Fruit fly (Drosophila melanogaster): Measurements from ENCODE around the gene DNAlig3.

Gene DNAlig3

dm6 chr3R:12401672-12402296 is at the start of gene DNAlig3:
DNAlig3 (minus strand) TSS chr3R:12401839.
- TF ChIP-seq EcR (GFP tag; optimal IDR thresholded peaks at IDR 0.05) (no peak), psq (optimal IDR thresholded peaks at IDR 0.05) (no peak), pan (optimal IDR thresholded peaks at IDR 0.05) (no peak), CG8478 (optimal IDR thresholded peaks at IDR 0.05) (no peak), Dll (optimal IDR thresholded peaks at IDR 0.05) (no peak), usp (GFP tag; optimal IDR thresholded peaks at IDR 0.05) (no peak)

DNA sequence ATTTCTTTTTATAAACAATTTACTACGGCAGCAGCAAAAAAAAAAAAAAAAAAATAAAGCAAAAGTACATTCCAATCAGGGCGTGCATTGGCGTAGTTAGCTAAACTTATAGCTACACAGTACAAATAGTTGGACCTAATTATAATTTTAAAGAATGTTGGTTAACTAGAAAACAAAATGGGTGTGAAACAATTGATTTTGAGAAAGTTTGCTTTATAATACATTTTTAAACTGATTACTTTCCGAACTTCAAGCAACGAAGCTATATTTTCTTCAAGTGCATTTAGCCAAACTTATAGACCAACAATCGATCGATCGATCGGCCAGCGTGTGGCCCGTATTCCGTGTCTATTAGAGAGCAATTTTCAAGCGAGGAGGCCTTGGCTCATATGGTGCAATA is 49.7 kb upstream of the DNAlig3 start:
- TF ChIP-seq pan (optimal IDR thresholded peaks at IDR 0.05) (no peak), CG8478 (optimal IDR thresholded peaks at IDR 0.05) (no peak), EcR (GFP tag; optimal IDR thresholded peaks at IDR 0.05) (no peak), usp (GFP tag; optimal IDR thresholded peaks at IDR 0.05) (no peak), psq (optimal IDR thresholded peaks at IDR 0.05) (no peak), Dll (optimal IDR thresholded peaks at IDR 0.05) (no peak)

dm6 chr3R:12450713-12451259 is 49.1 kb upstream of the DNAlig3 start:
- TF ChIP-seq psq (optimal IDR thresholded peaks at IDR 0.05) (no peak), pan (optimal IDR thresholded peaks at IDR 0.05) (no peak), usp (GFP tag; optimal IDR thresholded peaks at IDR 0.05) (no peak), CG8478 (optimal IDR thresholded peaks at IDR 0.05) (no peak), Dll (optimal IDR thresholded peaks at IDR 0.05) (no peak), EcR (GFP tag; optimal IDR thresholded peaks at IDR 0.05) (no peak)

DNA sequence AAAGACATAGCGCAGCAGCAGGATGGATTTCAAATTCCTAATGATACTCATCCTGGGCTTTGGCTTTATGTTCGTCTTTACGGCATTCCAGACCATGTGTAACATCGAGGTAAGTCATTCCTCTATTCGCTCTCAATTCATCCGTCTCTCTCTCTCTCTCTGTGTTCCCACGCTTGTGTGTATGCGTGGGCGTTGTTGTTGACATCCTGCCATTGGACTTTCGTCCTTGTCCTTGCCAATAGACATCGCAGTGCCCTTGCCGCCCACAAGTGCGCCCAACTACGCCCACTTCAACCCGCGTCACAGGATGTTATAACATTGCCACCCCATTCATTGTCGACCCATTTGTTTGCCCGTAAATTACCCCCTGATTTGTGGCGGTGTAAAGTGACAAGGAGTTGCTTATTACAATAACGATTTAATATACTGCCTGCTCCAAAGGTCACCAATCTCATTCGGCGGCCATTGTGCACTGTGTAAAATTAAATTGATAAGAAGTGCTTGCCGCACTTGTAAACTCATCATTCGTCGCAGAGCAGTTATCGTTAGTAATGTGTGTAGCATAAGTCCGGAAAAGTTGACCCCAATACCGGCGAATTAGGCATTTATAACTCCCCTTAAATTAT is 48.1 kb upstream of the DNAlig3 start:
- TF ChIP-seq pan (optimal IDR thresholded peaks at IDR 0.05) (no peak), EcR (GFP tag; optimal IDR thresholded peaks at IDR 0.05) (no peak), usp (GFP tag; optimal IDR thresholded peaks at IDR 0.05) (no peak), psq (optimal IDR thresholded peaks at IDR 0.05) (no peak), CG8478 (optimal IDR thresholded peaks at IDR 0.05) (no peak), Dll (optimal IDR thresholded peaks at IDR 0.05) (no peak)

DNA sequence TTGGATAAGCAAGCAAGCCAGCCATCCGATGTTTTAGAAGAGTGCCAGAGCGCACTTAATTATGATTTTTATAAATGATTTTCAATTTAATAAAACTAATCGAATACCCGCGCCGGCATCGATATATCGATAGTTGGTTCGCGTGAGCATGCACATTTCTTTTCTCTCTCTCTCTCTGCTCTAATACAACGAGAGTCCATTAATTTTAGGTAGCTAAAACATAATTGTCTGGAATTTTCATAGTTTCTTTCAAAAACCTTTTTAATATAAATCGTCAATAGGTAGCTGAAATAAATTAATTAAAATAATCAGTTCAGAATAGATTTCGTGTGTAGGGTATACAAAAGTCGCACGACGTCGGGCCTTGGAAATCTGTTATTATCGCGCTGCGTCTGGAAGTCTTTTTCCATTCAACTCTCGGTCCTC is 47.3 kb upstream of the DNAlig3 start, which contains the start of gene CG18549:
Gene CG18549 (plus strand): TSS at position 408 of the 426 bp plus-strand sequence.
- TF ChIP-seq CG8478 (optimal IDR thresholded peaks at IDR 0.05) (no peak), psq (optimal IDR thresholded peaks at IDR 0.05) (no peak), EcR (GFP tag; optimal IDR thresholded peaks at IDR 0.05) (no peak), Dll (optimal IDR thresholded peaks at IDR 0.05) (no peak), usp (GFP tag; optimal IDR thresholded peaks at IDR 0.05) (no peak), pan (optimal IDR thresholded peaks at IDR 0.05) (no peak)

DNA sequence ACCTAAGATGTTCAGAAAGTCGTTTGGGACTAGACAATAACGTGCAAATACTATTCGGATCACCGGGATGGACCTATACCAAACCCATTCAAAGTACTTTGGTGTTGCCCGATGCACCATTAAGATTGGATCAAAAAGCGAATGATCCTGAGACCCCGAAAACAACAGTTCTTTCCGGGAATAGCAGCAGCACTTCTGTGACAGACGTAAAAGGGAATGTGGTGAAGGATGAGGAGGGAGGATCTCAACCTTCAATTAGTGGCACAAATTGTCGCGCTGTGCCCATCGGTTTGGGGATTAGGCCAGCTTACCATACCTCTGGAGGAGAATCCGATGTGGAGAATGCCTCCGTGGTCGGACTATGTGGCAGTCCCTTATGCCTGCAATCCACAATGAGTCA is 46.7 kb upstream of the DNAlig3 start:
- TF ChIP-seq Dll (optimal IDR thresholded peaks at IDR 0.05), result no peak
- no peak for TF ChIP-seq EcR (GFP tag; optimal IDR thresholded peaks at IDR 0.05)
- TF ChIP-seq pan (optimal IDR thresholded peaks at IDR 0.05), result no peak
- no peak for TF ChIP-seq CG8478 (optimal IDR thresholded peaks at IDR 0.05)
- TF ChIP-seq usp (GFP tag; optimal IDR thresholded peaks at IDR 0.05), result no peak
- no peak for TF ChIP-seq psq (optimal IDR thresholded peaks at IDR 0.05)

DNA sequence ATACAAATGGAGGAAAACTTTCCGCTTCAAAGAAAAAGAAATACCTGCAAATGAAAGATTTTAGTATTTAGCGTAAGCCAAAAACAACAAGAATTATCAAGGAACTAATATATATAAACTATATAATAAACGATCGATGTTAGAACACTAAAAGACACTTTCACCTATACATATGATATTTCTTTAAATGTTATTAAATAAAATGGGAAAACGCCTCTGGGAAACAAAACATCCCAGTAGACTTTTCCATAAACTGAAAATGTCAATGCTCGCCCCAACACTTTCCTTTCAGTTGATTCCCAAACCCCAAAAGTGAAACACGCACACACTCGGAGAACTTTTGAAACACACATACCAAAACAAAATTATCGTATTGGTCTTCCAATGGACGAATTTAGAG is 45.7 kb upstream of the DNAlig3 start, which contains the start of gene vrs:
Gene vrs (plus strand): TSS at position 301 of the 400 bp plus-strand sequence.
- TF ChIP-seq Dll (optimal IDR thresholded peaks at IDR 0.05) (no peak), usp (GFP tag; optimal IDR thresholded peaks at IDR 0.05) (no peak), pan (optimal IDR thresholded peaks at IDR 0.05) (no peak), CG8478 (optimal IDR thresholded peaks at IDR 0.05) (no peak), psq (optimal IDR thresholded peaks at IDR 0.05) (no peak), EcR (GFP tag; optimal IDR thresholded peaks at IDR 0.05) (no peak)

DNA sequence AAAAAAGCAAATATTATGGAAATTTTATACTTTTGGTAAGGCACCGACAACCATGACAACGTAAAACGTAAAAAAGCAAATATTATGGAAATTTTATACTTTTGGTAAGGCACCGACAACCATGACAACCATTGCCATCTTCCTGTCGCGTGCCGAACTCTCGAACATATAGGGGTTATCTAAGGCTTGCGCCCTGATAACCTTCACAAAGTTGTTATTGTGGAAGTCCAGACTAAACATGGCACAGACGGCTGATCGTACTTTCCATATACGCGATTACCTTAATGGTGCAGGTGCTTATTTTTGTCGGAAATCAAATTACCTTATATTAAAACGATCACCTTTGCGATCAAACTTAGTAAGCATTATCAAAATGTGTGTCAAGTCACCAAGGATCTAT is 43.8 kb upstream of the DNAlig3 start:
- TF ChIP-seq EcR (GFP tag; optimal IDR thresholded peaks at IDR 0.05), result no peak
- no peak for TF ChIP-seq Dll (optimal IDR thresholded peaks at IDR 0.05)
- TF ChIP-seq pan (optimal IDR thresholded peaks at IDR 0.05), result no peak
- TF ChIP-seq CG8478 (optimal IDR thresholded peaks at IDR 0.05), result no peak
- TF ChIP-seq usp (GFP tag; optimal IDR thresholded peaks at IDR 0.05), result no peak

DNA sequence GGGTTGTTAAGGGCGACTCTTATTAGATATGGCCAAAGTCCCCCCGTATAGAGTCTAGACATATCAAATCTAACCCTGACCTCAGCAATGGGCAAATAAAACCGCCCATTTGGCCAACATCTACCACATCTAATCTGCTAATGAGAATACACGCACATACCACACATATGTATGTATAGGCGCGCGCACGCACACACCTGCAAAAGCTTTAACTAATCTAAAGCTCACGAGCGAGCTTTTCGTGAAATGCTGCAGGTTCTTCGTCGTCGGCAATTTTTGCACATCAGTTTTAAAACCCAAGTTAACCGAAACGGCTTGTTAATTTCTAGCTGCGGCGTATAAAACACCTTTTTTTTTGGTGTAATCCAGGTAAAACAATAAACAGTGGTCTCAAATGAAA is 42.1 kb upstream of the DNAlig3 start:
- TF ChIP-seq CG8478 (optimal IDR thresholded peaks at IDR 0.05) (no peak), EcR (GFP tag; optimal IDR thresholded peaks at IDR 0.05) (no peak), psq (optimal IDR thresholded peaks at IDR 0.05) (no peak), usp (GFP tag; optimal IDR thresholded peaks at IDR 0.05) (no peak), Dll (optimal IDR thresholded peaks at IDR 0.05) (no peak), pan (optimal IDR thresholded peaks at IDR 0.05) (no peak)

dm6 chr3R:12442601-12443533 is 41.2 kb upstream of the DNAlig3 start:
- TF ChIP-seq usp (GFP tag; optimal IDR thresholded peaks at IDR 0.05), result no peak
- peak; percentile 7 for TF ChIP-seq CG8478 (optimal IDR thresholded peaks at IDR 0.05)

DNA sequence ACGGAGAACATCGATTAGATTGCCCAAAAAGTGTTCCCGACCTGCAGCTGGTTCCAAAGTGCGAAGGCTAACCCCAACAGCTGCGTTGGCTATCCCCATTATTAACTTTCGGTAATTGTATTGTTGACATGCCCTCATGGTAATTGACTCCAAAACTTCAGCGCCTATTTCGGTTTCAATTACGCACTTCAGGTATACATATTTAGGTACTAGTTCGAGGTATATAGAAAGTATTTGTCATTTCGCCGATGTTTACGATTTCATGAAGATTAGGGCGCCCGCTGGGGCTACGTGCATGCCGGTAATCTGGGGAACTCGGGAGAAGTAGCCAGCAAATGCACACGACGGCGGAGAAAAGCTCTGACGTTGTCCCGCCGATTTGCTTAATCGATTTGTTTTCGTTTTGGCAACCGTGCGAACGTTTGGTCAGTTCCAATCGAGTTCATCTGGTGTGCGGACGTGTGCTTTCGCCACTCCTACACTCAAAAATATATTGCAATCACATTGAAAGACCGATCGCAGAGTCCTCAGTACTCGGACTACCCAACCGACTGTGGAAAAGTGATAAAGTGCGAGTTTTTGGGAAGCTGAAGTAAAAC is 39.5 kb upstream of the DNAlig3 start:
- TF ChIP-seq Dll (optimal IDR thresholded peaks at IDR 0.05), result no peak
- no peak for TF ChIP-seq EcR (GFP tag; optimal IDR thresholded peaks at IDR 0.05)
- TF ChIP-seq psq (optimal IDR thresholded peaks at IDR 0.05), result no peak
- no peak for TF ChIP-seq CG8478 (optimal IDR thresholded peaks at IDR 0.05)

All from whole organism.